Fruit fly (Drosophila melanogaster) whole organism: ENCODE results near the gene CG15641.

Experiments used
- CG8478 ChIP-seq: fragments of >200 bp; optimal IDR thresholded peaks from 2 replicates; lab custom pipeline; 2018; ENCODE audit warnings: inconsistent platforms
- Dll ChIP-seq: fragments of >200 bp; optimal IDR thresholded peaks from 2 replicates; lab custom pipeline; 2017
- EcR ChIP-seq, 2 experiments: fragments of >200 bp; optimal IDR thresholded peaks; 2 replicates each; lab custom pipeline; 2017; ENCODE audit warnings: missing biosample characterization in 2 of 2, missing genetic modification characterization in 2 of 2, missing genetic modification reagents in 2 of 2
- pan ChIP-seq: fragments of >200 bp; optimal IDR thresholded peaks from 2 replicates; lab custom pipeline; 2017
- psq ChIP-seq: fragments of >200 bp; optimal IDR thresholded peaks from 2 replicates; lab custom pipeline; 2017
- usp ChIP-seq: fragments of >200 bp; optimal IDR thresholded peaks from 2 replicates; lab custom pipeline; 2017; ENCODE audit warnings: missing biosample characterization, missing genetic modification characterization, mixed read lengths

CG15641 gene

dm6 chrX:15467402-15467941 is at the start of gene CG15641, which contains the start of gene CG15642:
Gene CG15641 (plus strand): TSS chrX:15467891.
Gene CG15642 (minus strand): TSS chrX:15467757.
- TF ChIP-seq psq (no peak), pan (lab: Kevin White, UChicago) (no peak), EcR (GFP tag; optimal IDR thresholded peaks at IDR 0.05; lab: Kevin White, UChicago) (no peak), CG8478 (no peak), usp (GFP tag; lab: Kevin White, UChicago) (no peak), Dll (lab: Kevin White, UChicago) (no peak)

dm6 chrX:15441245-15441644 is 26.4 kb upstream of the CG15641 start, which contains the start of gene Cngl:
Gene Cngl (minus strand): TSS chrX:15441252.
- TF ChIP-seq Dll (lab: Kevin White, UChicago) (no peak), usp (GFP tag; lab: Kevin White, UChicago) (no peak), pan (lab: Kevin White, UChicago) (no peak)

- TF ChIP-seq Dll (lab: Kevin White, UChicago) (no peak), EcR (GFP tag; optimal IDR thresholded peaks at IDR 0.05; lab: Kevin White, UChicago) (no peak), CG8478 (no peak), pan (lab: Kevin White, UChicago) (no peak), psq (no peak), usp (GFP tag; lab: Kevin White, UChicago) (no peak)
Measured at dm6 chrX:15443502-15443901, 24.2 kb upstream of the CG15641 start.

dm6 chrX:15448136-15448535 is 19.6 kb upstream of the CG15641 start:
- no peak for TF ChIP-seq pan (lab: Kevin White, UChicago)
- no peak for TF ChIP-seq usp (GFP tag; lab: Kevin White, UChicago)
- no peak for TF ChIP-seq CG8478
- no peak for TF ChIP-seq psq

dm6 chrX:15448809-15449208 is 18.9 kb upstream of the CG15641 start:
- TF ChIP-seq psq = no peak
- TF ChIP-seq CG8478 = no peak
- TF ChIP-seq Dll (lab: Kevin White, UChicago) = no peak
- no peak for TF ChIP-seq usp (GFP tag; lab: Kevin White, UChicago)
- TF ChIP-seq EcR (GFP tag; optimal IDR thresholded peaks at IDR 0.05; lab: Kevin White, UChicago) = no peak
- TF ChIP-seq pan (lab: Kevin White, UChicago) = no peak

- no peak for TF ChIP-seq Dll (lab: Kevin White, UChicago)
- no peak for TF ChIP-seq usp (GFP tag; lab: Kevin White, UChicago)
Measured at dm6 chrX:15449490-15450326, 18.0 kb upstream of the CG15641 start, which contains the start of the genes Scamp and Ahcy. Gene Scamp (minus strand): TSS chrX:15449883. Gene Ahcy (plus strand): TSS chrX:15450261.

dm6 chrX:15450327-15450644 is 17.4 kb upstream of the CG15641 start:
- no peak for TF ChIP-seq pan (lab: Kevin White, UChicago)
- no peak for TF ChIP-seq psq
- TF ChIP-seq usp (GFP tag; lab: Kevin White, UChicago) = no peak
- TF ChIP-seq Dll (lab: Kevin White, UChicago) = no peak
- no peak for TF ChIP-seq EcR (GFP tag; optimal IDR thresholded peaks at IDR 0.05; lab: Kevin White, UChicago)
- TF ChIP-seq CG8478 = no peak

dm6 chrX:15453121-15453520 is 14.6 kb upstream of the CG15641 start, which contains the start of gene CG11655:
Gene CG11655 (plus strand): TSS chrX:15453471.
- TF ChIP-seq EcR (GFP tag; optimal IDR thresholded peaks at IDR 0.05; lab: Kevin White, UChicago) = no peak
- TF ChIP-seq usp (GFP tag; lab: Kevin White, UChicago) = no peak
- no peak for TF ChIP-seq psq
- no peak for TF ChIP-seq pan (lab: Kevin White, UChicago)
- no peak for TF ChIP-seq CG8478
- TF ChIP-seq Dll (lab: Kevin White, UChicago) = no peak

dm6 chrX:15462436-15462857 is 5.2 kb upstream of the CG15641 start, which contains the start of the genes shtd, CG6294 and CG6299:
Gene shtd (minus strand): TSS chrX:15462441.
Gene CG6294 (plus strand): TSS chrX:15462722.
Gene CG6299 (plus strand): TSS chrX:15462722.
- no peak for TF ChIP-seq psq
- TF ChIP-seq pan (lab: Kevin White, UChicago) = no peak
- TF ChIP-seq CG8478 = no peak
- no peak for TF ChIP-seq Dll (lab: Kevin White, UChicago)
- no peak for TF ChIP-seq usp (GFP tag; lab: Kevin White, UChicago)
- TF ChIP-seq EcR (GFP tag; optimal IDR thresholded peaks at IDR 0.05; lab: Kevin White, UChicago) = no peak

- TF ChIP-seq Dll (lab: Kevin White, UChicago) = no peak
- no peak for TF ChIP-seq psq
- TF ChIP-seq CG8478 = no peak
- no peak for TF ChIP-seq EcR (GFP tag; optimal IDR thresholded peaks at IDR 0.05; lab: Kevin White, UChicago)
- TF ChIP-seq pan (lab: Kevin White, UChicago) = no peak
- TF ChIP-seq usp (GFP tag; lab: Kevin White, UChicago) = no peak
Measured at dm6 chrX:15464531-15464930, 3.2 kb upstream of the CG15641 start.

- TF ChIP-seq Dll (lab: Kevin White, UChicago) (no peak), EcR (GFP tag; optimal IDR thresholded peaks at IDR 0.05; lab: Kevin White, UChicago) (no peak), pan (lab: Kevin White, UChicago) (no peak), CG8478 (no peak), usp (GFP tag; lab: Kevin White, UChicago) (no peak), psq (no peak)
Measured at dm6 chrX:15465410-15465809, 2.3 kb upstream of the CG15641 start.

dm6 chrX:15471904-15472303 is 4.2 kb downstream of the CG15641 start, which contains the start of the genes Grip128 and Alg14:
Gene Grip128 (minus strand): TSS chrX:15472119.
Gene Alg14 (plus strand): TSS chrX:15472164.
- TF ChIP-seq psq (no peak), pan (lab: Kevin White, UChicago) (no peak), EcR (GFP tag; optimal IDR thresholded peaks at IDR 0.05; lab: Kevin White, UChicago) (no peak), usp (GFP tag; lab: Kevin White, UChicago) (no peak), CG8478 (no peak), Dll (lab: Kevin White, UChicago) (no peak)
